Fruit fly (Drosophila melanogaster): ENCODE measurements around the gene kud.

DNA sequence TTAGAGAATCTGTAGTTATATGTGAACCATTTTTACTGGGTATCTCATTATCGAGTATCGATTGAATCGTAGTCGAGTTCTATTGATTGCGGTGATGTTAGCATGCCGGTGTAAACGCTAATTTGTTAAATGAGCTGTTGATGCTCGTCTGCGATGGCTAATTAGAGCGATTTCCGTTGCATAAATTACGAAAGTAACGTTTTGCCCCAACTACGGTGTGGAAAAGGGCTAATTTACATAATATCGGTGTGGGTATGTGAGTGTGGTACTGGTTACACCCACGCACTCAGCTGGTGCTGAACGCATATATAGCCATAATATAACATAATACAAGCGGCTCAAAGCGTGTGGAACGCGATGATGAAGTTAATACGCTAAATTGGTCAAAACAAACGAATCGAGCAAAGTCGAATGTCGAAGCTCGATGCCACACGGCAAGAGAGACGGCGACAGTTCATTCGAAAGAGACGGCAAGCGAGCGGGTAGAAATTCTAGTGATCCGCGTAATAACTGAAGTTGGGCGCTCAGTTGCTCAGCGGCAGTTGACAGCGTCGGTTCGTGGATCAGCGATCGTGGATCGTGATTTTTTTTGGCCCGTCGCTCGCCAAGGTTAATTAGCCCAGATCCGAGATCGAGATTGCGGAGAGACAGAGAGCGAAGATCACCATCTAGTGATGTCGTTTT lies 32.1 kb upstream of the kud start, which contains the start of gene CG32170:
- TF ChIP-seq CG13204 (GFP tag; optimal IDR thresholded peaks at IDR 0.05) (peak; percentile 29), Snoo (tag; optimal IDR thresholded peaks at IDR 0.05) (no peak)

Data from whole organism, pupa.